Fruit fly (Drosophila melanogaster) whole organism, adult: Measurements from ENCODE around the gene Muc18B.
A peak's percentile ranks its signal among the peaks of the same experiment; 100 is the strongest.

ENCODE experiments used
- CG11617 ChIP-seq: fragments of 200-800 bp; sonication (Bioruptor generic); optimal IDR thresholded peaks from 2 replicates; lab custom pipeline; 2017; ENCODE audit warnings: mild to moderate bottlenecking, missing biosample characterization, missing genetic modification reagents, missing genetic modification characterization
- CG12768 ChIP-seq: fragments of 200-800 bp; sonication (Bioruptor generic); optimal IDR thresholded peaks from 2 replicates; lab custom pipeline; 2017; ENCODE audit warnings: missing biosample characterization, missing genetic modification characterization, mild to moderate bottlenecking, moderate library complexity, missing genetic modification reagents
- CG14711 ChIP-seq: fragments of 200-800 bp; sonication (Bioruptor generic); optimal IDR thresholded peaks from 2 replicates; lab custom pipeline; 2018; ENCODE audit warnings: missing biosample characterization, mild to moderate bottlenecking, missing genetic modification characterization, moderate library complexity
- CG1620 ChIP-seq: fragments of 200-800 bp; sonication (Bioruptor generic); optimal IDR thresholded peaks from 2 replicates; lab custom pipeline; 2016; ENCODE audit warnings: missing biosample characterization, missing genetic modification characterization
- CG33017 ChIP-seq: fragments of 200-800 bp; sonication (Bioruptor generic); optimal IDR thresholded peaks from 2 replicates; lab custom pipeline; 2018; ENCODE audit warnings: missing biosample characterization, mild to moderate bottlenecking, missing genetic modification characterization, moderate library complexity
- CG5204 ChIP-seq: fragments of 200-800 bp; sonication (Bioruptor generic); optimal IDR thresholded peaks from 2 replicates; lab custom pipeline; 2016; ENCODE audit warnings: missing biosample characterization, missing genetic modification characterization
- CG7045 ChIP-seq: fragments of 200-800 bp; sonication (Bioruptor generic); optimal IDR thresholded peaks from 2 replicates; lab custom pipeline; 2017; ENCODE audit warnings: missing biosample characterization, mild to moderate bottlenecking, missing genetic modification characterization
- CG7101 ChIP-seq: fragments of 200-800 bp; sonication (Bioruptor generic); optimal IDR thresholded peaks from 2 replicates; lab custom pipeline; 2018; ENCODE audit warnings: missing biosample characterization, mild to moderate bottlenecking, missing genetic modification characterization, moderate library complexity
- Clk ChIP-seq: fragments of 200-800 bp; sonication (Bioruptor generic); optimal IDR thresholded peaks from 2 replicates; lab custom pipeline; 2017; ENCODE audit warnings: missing biosample characterization, missing genetic modification characterization
- Crg-1 ChIP-seq: fragments of 200-800 bp; sonication (Bioruptor generic); optimal IDR thresholded peaks from 2 replicates; lab custom pipeline; 2016; ENCODE audit warnings: missing biosample characterization, missing genetic modification characterization
- Hr96 ChIP-seq: fragments of 200-800 bp; sonication (Bioruptor generic); optimal IDR thresholded peaks from 2 replicates; lab custom pipeline; 2016; ENCODE audit warnings: missing biosample characterization, missing genetic modification characterization
- Mnt ChIP-seq: fragments of 200-800 bp; sonication (Bioruptor generic); optimal IDR thresholded peaks from 2 replicates; lab custom pipeline; 2016; ENCODE audit warnings: missing biosample characterization, mild to moderate bottlenecking, missing genetic modification characterization
- bab1 ChIP-seq: fragments of 200-800 bp; sonication (Bioruptor generic); optimal IDR thresholded peaks from 3 replicates; lab custom pipeline; 2019; ENCODE audit warnings: missing biosample characterization, mild to moderate bottlenecking, missing genetic modification characterization, moderate library complexity
- cic ChIP-seq: fragments of 200-800 bp; sonication (Bioruptor generic); optimal IDR thresholded peaks from 2 replicates; lab custom pipeline; 2017; ENCODE audit warnings: missing biosample characterization, mild to moderate bottlenecking, missing genetic modification characterization, moderate library complexity
- cnc ChIP-seq, 2 experiments: fragments of >200 bp; optimal IDR thresholded peaks; 2 replicates each; lab custom pipeline; 2017
- kay ChIP-seq: fragments of 200-800 bp; sonication (Bioruptor generic); peaks from one replicate; lab custom pipeline; 2016; ENCODE audit warnings: missing biosample characterization, missing genetic modification characterization, borderline replicate concordance
- ovo ChIP-seq: fragments of 200-800 bp; sonication (Bioruptor generic); optimal IDR thresholded peaks from 2 replicates; lab custom pipeline; 2016; ENCODE audit warnings: missing biosample characterization, missing genetic modification characterization
- pad ChIP-seq: fragments of 200-800 bp; sonication (Bioruptor generic); optimal IDR thresholded peaks from 3 replicates; lab custom pipeline; 2017; ENCODE audit warnings: missing biosample characterization, missing genetic modification characterization, mild to moderate bottlenecking, moderate library complexity, missing genetic modification reagents
- tj ChIP-seq: fragments of 200-800 bp; sonication (Bioruptor generic); optimal IDR thresholded peaks from 3 replicates; lab custom pipeline; 2017; ENCODE audit warnings: missing biosample characterization, mild to moderate bottlenecking, missing genetic modification characterization, moderate library complexity
- toe ChIP-seq: fragments of 200-800 bp; sonication (Bioruptor generic); optimal IDR thresholded peaks from 2 replicates; lab custom pipeline; 2016; ENCODE audit warnings: missing biosample characterization, missing genetic modification characterization

The Muc18B gene

DNA sequence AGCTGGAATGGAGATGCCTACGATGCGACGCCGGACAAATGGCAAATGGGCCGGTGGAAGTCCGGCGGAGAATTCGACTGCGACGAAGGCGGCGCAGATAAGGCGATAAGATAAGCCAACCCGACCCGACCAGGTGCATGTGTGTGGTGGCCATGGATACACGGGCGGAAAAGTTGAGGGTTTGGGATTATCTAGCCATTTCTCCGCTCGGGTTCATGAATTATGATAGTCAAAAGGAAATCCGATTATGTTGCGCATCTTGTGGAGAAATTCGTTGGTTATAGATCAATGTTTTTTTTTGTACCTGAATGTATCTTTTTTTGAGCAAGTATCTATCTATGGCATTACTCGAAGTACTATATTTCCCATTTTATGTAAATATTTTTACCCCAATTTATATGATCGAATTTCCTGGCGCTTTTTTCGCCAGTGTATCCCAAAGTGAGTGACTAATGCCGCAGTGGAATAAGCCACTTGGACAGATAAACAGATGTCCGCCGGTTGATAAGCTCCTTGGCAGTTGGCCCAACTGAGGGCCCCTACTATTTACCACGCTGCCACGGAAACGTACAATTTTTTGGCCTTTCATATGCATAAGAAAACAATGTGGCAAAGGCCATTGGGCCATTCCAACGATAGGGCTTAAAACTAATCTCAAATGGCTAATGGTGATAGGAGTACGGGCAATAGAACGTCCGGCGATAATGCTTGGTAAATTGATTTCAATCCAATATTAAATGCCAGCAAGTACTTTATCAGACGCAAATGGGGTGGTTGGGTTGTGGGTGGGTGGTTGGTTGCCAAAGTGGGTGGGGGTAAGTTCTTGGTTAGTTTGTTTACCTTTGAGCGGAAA lies 32.1 kb downstream of the Muc18B start, which contains the start of gene CG7992:
Gene CG7992, minus strand, starts transcription at position 51 of the 853 bp plus-strand sequence.
- no peak for TF ChIP-seq CG7045 (GFP tag; lab: Kevin White, UChicago)
- peak; percentile 28 for TF ChIP-seq toe (GFP tag; lab: Kevin White, UChicago)
- no peak for TF ChIP-seq bab1 (GFP tag; lab: Kevin White, UChicago)
- no peak for TF ChIP-seq Clk (GFP tag; lab: Kevin White, UChicago)
- peak; percentile 23 for TF ChIP-seq CG33017 (tag; lab: Kevin White, UChicago)
- TF ChIP-seq ovo (GFP tag; lab: Kevin White, UChicago): no peak
- peak; percentile 31 for TF ChIP-seq pad (GFP tag; lab: Kevin White, UChicago)
- TF ChIP-seq CG7101 (tag; lab: Kevin White, UChicago): peak; percentile 58
- TF ChIP-seq CG11617 (GFP tag; lab: Kevin White, UChicago): peak; percentile 75
- TF ChIP-seq tj (GFP tag; lab: Kevin White, UChicago): peak; percentile 33
- TF ChIP-seq kay (GFP tag; lab: Kevin White, UChicago): peak; percentile 94
- TF ChIP-seq CG12768 (GFP tag; lab: Kevin White, UChicago): peak; percentile 28
- peak; percentile 9 for TF ChIP-seq Crg-1
- no peak for TF ChIP-seq cic
- TF ChIP-seq Mnt: peak; percentile 39
- TF ChIP-seq CG5204 (GFP tag; lab: Kevin White, UChicago): peak; percentile 24
- peak; percentile 59 for TF ChIP-seq CG14711 (tag; lab: Kevin White, UChicago)
- peak; percentile 64 for TF ChIP-seq Hr96 (GFP tag; lab: Kevin White, UChicago)
- no peak for TF ChIP-seq cnc (optimal IDR thresholded peaks at IDR 0.05; lab: Kevin White, UChicago)
- TF ChIP-seq CG1620 (GFP tag; lab: Kevin White, UChicago): peak; percentile 3

DNA sequence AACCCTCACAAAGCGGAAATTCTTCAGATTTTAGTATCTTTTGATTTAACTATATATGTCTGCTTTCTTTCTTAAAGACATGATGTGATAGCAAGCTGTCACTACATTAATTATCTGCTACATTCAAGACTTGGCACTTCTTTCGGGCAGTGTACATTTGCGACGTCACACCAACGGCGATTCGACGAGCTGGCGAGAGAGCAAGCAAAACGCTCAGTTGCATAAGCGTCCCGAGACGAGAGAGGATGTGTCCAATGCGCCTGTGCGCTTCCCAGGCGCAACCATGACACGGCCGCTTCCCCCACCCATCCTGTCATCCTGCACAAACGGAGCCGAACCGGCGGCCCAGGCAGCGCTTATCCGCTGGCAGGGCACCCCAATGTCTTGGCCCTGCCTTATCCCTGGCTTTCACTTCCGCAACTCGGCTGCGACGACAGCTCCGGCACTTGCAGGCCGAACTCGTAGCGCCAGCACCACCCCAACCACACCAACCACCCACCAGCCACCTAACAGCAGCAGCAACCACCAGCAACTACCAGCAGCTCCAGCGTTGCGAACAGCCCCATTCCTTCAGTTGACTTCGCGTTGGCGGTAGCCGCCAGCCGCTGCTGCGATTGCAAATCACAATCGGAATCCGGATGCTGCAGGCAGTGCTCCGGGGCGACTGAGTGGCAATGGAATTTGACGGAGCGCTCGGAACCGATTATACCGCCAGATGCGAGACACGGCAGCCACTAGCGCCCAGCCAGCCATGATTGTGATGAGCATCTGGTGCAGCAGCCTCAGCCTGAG lies 33.3 kb downstream of the Muc18B start, which contains the start of gene Hs3st-B:
Gene Hs3st-B, plus strand, starts transcription at position 214 of the 792 bp plus-strand sequence.
- TF ChIP-seq CG33017 (tag; lab: Kevin White, UChicago) (no peak), bab1 (GFP tag; lab: Kevin White, UChicago) (no peak), pad (GFP tag; lab: Kevin White, UChicago) (no peak), CG5204 (GFP tag; lab: Kevin White, UChicago) (no peak), Mnt (no peak), Hr96 (GFP tag; lab: Kevin White, UChicago) (no peak), CG1620 (GFP tag; lab: Kevin White, UChicago) (no peak), kay (GFP tag; lab: Kevin White, UChicago) (no peak)

dm6 chrX:19249339-19249738 lies 34.0 kb downstream of the Muc18B start:
- TF ChIP-seq CG5204 (GFP tag; lab: Kevin White, UChicago) (no peak), Mnt (no peak), kay (GFP tag; lab: Kevin White, UChicago) (no peak), toe (GFP tag; lab: Kevin White, UChicago) (no peak), CG1620 (GFP tag; lab: Kevin White, UChicago) (no peak), cic (no peak), CG7045 (GFP tag; lab: Kevin White, UChicago) (no peak), tj (GFP tag; lab: Kevin White, UChicago) (no peak), CG14711 (tag; lab: Kevin White, UChicago) (no peak), cnc (optimal IDR thresholded peaks at IDR 0.05; lab: Kevin White, UChicago) (no peak), Crg-1 (no peak), CG7101 (tag; lab: Kevin White, UChicago) (no peak), pad (GFP tag; lab: Kevin White, UChicago) (no peak), ovo (GFP tag; lab: Kevin White, UChicago) (no peak)

DNA sequence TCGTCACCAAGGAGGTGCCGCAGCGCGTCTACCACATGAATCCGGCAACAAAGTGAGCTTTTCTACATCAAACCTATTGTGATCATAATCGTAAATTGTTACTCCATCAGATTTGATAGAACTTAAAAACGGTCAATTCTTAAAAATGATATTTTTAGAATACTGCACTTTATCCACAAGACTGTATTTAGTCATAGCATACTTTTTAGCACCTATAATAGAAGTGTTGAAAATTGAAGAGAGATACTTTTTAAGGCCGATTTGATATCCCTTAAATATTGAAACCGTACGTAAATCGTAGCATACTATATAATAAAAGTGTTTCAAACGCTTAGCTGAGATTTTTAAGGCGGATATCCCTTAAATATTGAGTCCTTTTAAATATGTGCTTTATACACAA lies 34.8 kb downstream of the Muc18B start:
- TF ChIP-seq CG14711 (tag; lab: Kevin White, UChicago) (no peak), pad (GFP tag; lab: Kevin White, UChicago) (no peak), ovo (GFP tag; lab: Kevin White, UChicago) (no peak), toe (GFP tag; lab: Kevin White, UChicago) (no peak), Clk (GFP tag; lab: Kevin White, UChicago) (no peak)

dm6 chrX:19259802-19260695 lies 44.7 kb downstream of the Muc18B start:
- no peak for TF ChIP-seq Hr96 (GFP tag; lab: Kevin White, UChicago)
- no peak for TF ChIP-seq toe (GFP tag; lab: Kevin White, UChicago)
- no peak for TF ChIP-seq CG14711 (tag; lab: Kevin White, UChicago)
- TF ChIP-seq CG33017 (tag; lab: Kevin White, UChicago): no peak
- peak; percentile 91 for TF ChIP-seq pad (GFP tag; lab: Kevin White, UChicago)
- TF ChIP-seq tj (GFP tag; lab: Kevin White, UChicago): peak; percentile 29
- TF ChIP-seq ovo (GFP tag; lab: Kevin White, UChicago): peak; percentile 99
- peak; percentile 28 to 61 for TF ChIP-seq cnc (optimal IDR thresholded peaks at IDR 0.05; lab: Kevin White, UChicago)
- TF ChIP-seq Mnt: peak; percentile 29
- TF ChIP-seq cic: peak; percentile 35
- no peak for TF ChIP-seq kay (GFP tag; lab: Kevin White, UChicago)
